Worm (Caenorhabditis elegans) whole organism, late embryonic: Measurements from ENCODE around the gene K08D12.4.
A peak's percentile ranks its signal among the peaks of the same experiment; 100 is the strongest.

ENCODE experiments used
- C08G9.2 ChIP-seq: sonication (generic microtip); optimal IDR thresholded peaks from 2 replicates; lab custom pipeline; 2016; ENCODE audit warnings: mild to moderate bottlenecking, missing genetic modification characterization, moderate library complexity, missing compliant biosample characterization
- K02D7.2 ChIP-seq: sonication (generic microtip); optimal IDR thresholded peaks from 2 replicates; lab custom pipeline; 2017; ENCODE audit warnings: mild to moderate bottlenecking, missing genetic modification characterization, missing compliant biosample characterization
- K09A11.1 ChIP-seq: sonication (generic microtip); optimal IDR thresholded peaks from 2 replicates; lab custom pipeline; 2017; ENCODE audit warnings: antibody characterized with exemption, mild to moderate bottlenecking, missing genetic modification characterization, missing compliant biosample characterization; ENCODE audit not compliant: insufficient read depth
- T23F11.4 ChIP-seq: fragments of 200-800 bp; sonication (Bioruptor generic); optimal IDR thresholded peaks from 2 replicates; lab custom pipeline; 2018; ENCODE audit warnings: mild to moderate bottlenecking, missing genetic modification characterization, missing compliant biosample characterization
- ahr-1 ChIP-seq: sonication (generic microtip); optimal IDR thresholded peaks from 2 replicates; lab custom pipeline; 2016; ENCODE audit warnings: missing genetic modification characterization, missing compliant biosample characterization
- ama-1 ChIP-seq: fragments of 150-350 bp; optimal IDR thresholded peaks from 2 replicates; lab custom pipeline; 2014
- ceh-18 ChIP-seq: sonication (generic microtip); optimal IDR thresholded peaks from 2 replicates; lab custom pipeline; 2016; ENCODE audit warnings: missing genetic modification characterization, missing compliant biosample characterization
- ceh-19 ChIP-seq: fragments of 200-800 bp; sonication (Bioruptor generic); optimal IDR thresholded peaks from 2 replicates; lab custom pipeline; 2018; ENCODE audit warnings: mild to moderate bottlenecking, missing genetic modification characterization, missing compliant biosample characterization
- ceh-22 ChIP-seq: sonication (generic microtip); optimal IDR thresholded peaks from 2 replicates; lab custom pipeline; 2017; ENCODE audit warnings: missing biosample characterization, missing genetic modification characterization
- ceh-24 ChIP-seq: sonication (generic microtip); optimal IDR thresholded peaks from 2 replicates; lab custom pipeline; 2016; ENCODE audit warnings: mild to moderate bottlenecking, missing genetic modification characterization, missing compliant biosample characterization
- ceh-30 ChIP-seq: fragments of 150-350 bp; optimal IDR thresholded peaks from 2 replicates; lab custom pipeline; 2014; ENCODE audit warnings: missing biosample characterization, missing genetic modification characterization
- ceh-31 ChIP-seq: sonication (generic microtip); optimal IDR thresholded peaks from 2 replicates; lab custom pipeline; 2016; ENCODE audit warnings: missing genetic modification characterization, missing compliant biosample characterization
- ceh-45 ChIP-seq: fragments of 200-800 bp; sonication (Bioruptor generic); IDR thresholded peaks from 2 replicates; pipeline ENCODE4 v1.3.6; 2022; ENCODE audit warnings: missing genetic modification reagents, missing genetic modification characterization, missing compliant biosample characterization
- ceh-6 ChIP-seq: fragments of 200-800 bp; sonication (Bioruptor generic); optimal IDR thresholded peaks from 2 replicates; lab custom pipeline; 2018; ENCODE audit warnings: mild to moderate bottlenecking, missing genetic modification characterization, missing compliant biosample characterization
- ceh-9 ChIP-seq: sonication (generic microtip); optimal IDR thresholded peaks from 2 replicates; lab custom pipeline; 2016; ENCODE audit warnings: mild to moderate bottlenecking, missing genetic modification characterization, inconsistent platforms, missing compliant biosample characterization
- elt-2 ChIP-seq: sonication (generic microtip); optimal IDR thresholded peaks from 2 replicates; lab custom pipeline; 2016; ENCODE audit warnings: missing genetic modification reagents, missing genetic modification characterization, missing compliant biosample characterization
- elt-4 ChIP-seq: sonication (generic microtip); optimal IDR thresholded peaks from 2 replicates; lab custom pipeline; 2016; ENCODE audit warnings: missing genetic modification characterization, missing compliant biosample characterization
- ets-4 ChIP-seq: sonication (generic microtip); optimal IDR thresholded peaks from 2 replicates; lab custom pipeline; 2016; ENCODE audit warnings: missing genetic modification characterization, missing compliant biosample characterization
- eyg-1 ChIP-seq: sonication (generic microtip); optimal IDR thresholded peaks from 2 replicates; lab custom pipeline; 2016; ENCODE audit warnings: missing genotype, missing genetic modification characterization, missing compliant biosample characterization
- fax-1 ChIP-seq: sonication (generic microtip); optimal IDR thresholded peaks from 2 replicates; lab custom pipeline; 2016; ENCODE audit warnings: missing genotype, missing genetic modification characterization, missing compliant biosample characterization
- fkh-10 ChIP-seq: fragments of 150-350 bp; optimal IDR thresholded peaks from 2 replicates; lab custom pipeline; 2014; ENCODE audit warnings: missing biosample characterization, missing genetic modification reagents, missing genetic modification characterization
- fkh-6 ChIP-seq: sonication (generic microtip); optimal IDR thresholded peaks from 2 replicates; lab custom pipeline; 2016; ENCODE audit warnings: missing genetic modification characterization, missing compliant biosample characterization
- gmeb-2 ChIP-seq: sonication (generic microtip); optimal IDR thresholded peaks from 2 replicates; lab custom pipeline; 2016; ENCODE audit warnings: missing genetic modification characterization, inconsistent platforms, missing compliant biosample characterization
- hlh-13 ChIP-seq: fragments of 200-800 bp; sonication (Bioruptor generic); optimal IDR thresholded peaks from 2 replicates; lab custom pipeline; 2018; ENCODE audit warnings: mild to moderate bottlenecking, missing genetic modification characterization, missing compliant biosample characterization
- hlh-15 ChIP-seq: sonication (generic microtip); optimal IDR thresholded peaks from 2 replicates; lab custom pipeline; 2016; ENCODE audit warnings: missing genetic modification characterization, missing compliant biosample characterization
- hlh-30 ChIP-seq: sonication (generic microtip); optimal IDR thresholded peaks from 2 replicates; lab custom pipeline; 2017; ENCODE audit warnings: antibody characterized with exemption, missing genetic modification characterization, missing compliant biosample characterization; ENCODE audit not compliant: insufficient read depth
- hlh-6 ChIP-seq: sonication (generic microtip); optimal IDR thresholded peaks from 2 replicates; lab custom pipeline; 2016; ENCODE audit warnings: missing genotype, missing genetic modification characterization, missing compliant biosample characterization
- hlh-8 ChIP-seq: sonication (generic microtip); optimal IDR thresholded peaks from 2 replicates; lab custom pipeline; 2016; ENCODE audit warnings: missing genotype, missing genetic modification characterization, missing compliant biosample characterization
- madf-2 ChIP-seq: sonication (generic microtip); optimal IDR thresholded peaks from 2 replicates; lab custom pipeline; 2017; ENCODE audit warnings: missing genetic modification characterization, missing compliant biosample characterization
- nfya-1 ChIP-seq: sonication (generic microtip); optimal IDR thresholded peaks from 2 replicates; lab custom pipeline; 2017; ENCODE audit warnings: missing genetic modification characterization, mild to moderate bottlenecking, missing compliant biosample characterization, antibody characterized with exemption, moderate library complexity
- nhr-232 ChIP-seq: sonication (generic microtip); optimal IDR thresholded peaks from 2 replicates; lab custom pipeline; 2016; ENCODE audit warnings: missing genetic modification characterization, missing compliant biosample characterization
- odd-2 ChIP-seq: sonication (generic microtip); optimal IDR thresholded peaks from 2 replicates; lab custom pipeline; 2017; ENCODE audit warnings: antibody characterized with exemption, mild to moderate bottlenecking, missing genetic modification characterization, missing compliant biosample characterization
- pag-3 ChIP-seq: sonication (generic microtip); optimal IDR thresholded peaks from 2 replicates; lab custom pipeline; 2016; ENCODE audit warnings: missing compliant biosample characterization, missing genetic modification characterization, borderline replicate concordance
- pat-9 ChIP-seq: fragments of 200-800 bp; sonication (Bioruptor generic); optimal IDR thresholded peaks from 2 replicates; lab custom pipeline; 2018; ENCODE audit warnings: mild to moderate bottlenecking, missing genetic modification characterization, moderate library complexity, missing compliant biosample characterization
- pax-1 ChIP-seq: fragments of 150-350 bp; optimal IDR thresholded peaks from 2 replicates; lab custom pipeline; 2014; ENCODE audit warnings: missing biosample characterization, missing genetic modification characterization
- pha-2 ChIP-seq: sonication (generic microtip); optimal IDR thresholded peaks from 2 replicates; lab custom pipeline; 2017; ENCODE audit warnings: mild to moderate bottlenecking, missing genetic modification characterization, missing compliant biosample characterization
- pqm-1 ChIP-seq: sonication (generic microtip); optimal IDR thresholded peaks from 2 replicates; lab custom pipeline; 2016; ENCODE audit warnings: missing genetic modification characterization, missing compliant biosample characterization
- ref-2 ChIP-seq: sonication (generic microtip); optimal IDR thresholded peaks from 2 replicates; lab custom pipeline; 2016; ENCODE audit warnings: missing genetic modification characterization, missing compliant biosample characterization
- rnt-1 ChIP-seq: sonication (generic microtip); optimal IDR thresholded peaks from 2 replicates; lab custom pipeline; 2016; ENCODE audit warnings: missing genetic modification characterization, missing compliant biosample characterization
- sox-2 ChIP-seq: fragments of 200-800 bp; sonication (Bioruptor generic); IDR thresholded peaks from 2 replicates; pipeline ENCODE4 v1.3.6; 2022; ENCODE audit warnings: missing genetic modification reagents, missing genetic modification characterization, missing compliant biosample characterization
- sox-4 ChIP-seq: sonication (generic microtip); optimal IDR thresholded peaks from 2 replicates; lab custom pipeline; 2017; ENCODE audit warnings: mild to moderate bottlenecking, missing genetic modification characterization, inconsistent platforms, missing compliant biosample characterization
- syd-9 ChIP-seq: sonication (generic microtip); optimal IDR thresholded peaks from 2 replicates; lab custom pipeline; 2016; ENCODE audit warnings: mild to moderate bottlenecking, missing genetic modification characterization, moderate library complexity, missing compliant biosample characterization
- tbx-2 ChIP-seq: sonication (generic microtip); optimal IDR thresholded peaks from 2 replicates; lab custom pipeline; 2016; ENCODE audit warnings: missing genetic modification characterization, missing compliant biosample characterization
- tbx-7 ChIP-seq: sonication (generic microtip); optimal IDR thresholded peaks from 2 replicates; lab custom pipeline; 2016; ENCODE audit warnings: missing genotype, missing genetic modification characterization, missing compliant biosample characterization
- ttx-3 ChIP-seq: sonication (generic microtip); optimal IDR thresholded peaks from 2 replicates; lab custom pipeline; 2016; ENCODE audit warnings: missing genetic modification reagents, missing genetic modification characterization, missing compliant biosample characterization
- unc-55 ChIP-seq: sonication (generic microtip); optimal IDR thresholded peaks from 2 replicates; lab custom pipeline; 2017; ENCODE audit warnings: missing biosample characterization, missing genetic modification reagents, missing genetic modification characterization
- unc-86 ChIP-seq: sonication (generic microtip); optimal IDR thresholded peaks from 2 replicates; lab custom pipeline; 2016; ENCODE audit warnings: missing genetic modification characterization, missing compliant biosample characterization
- zip-5 ChIP-seq: sonication (generic microtip); optimal IDR thresholded peaks from 2 replicates; lab custom pipeline; 2016; ENCODE audit warnings: missing genetic modification characterization, missing compliant biosample characterization
- ztf-16 ChIP-seq: sonication (generic microtip); optimal IDR thresholded peaks from 2 replicates; lab custom pipeline; 2017; ENCODE audit warnings: missing genetic modification characterization, missing compliant biosample characterization

K08D12.4 gene

DNA sequence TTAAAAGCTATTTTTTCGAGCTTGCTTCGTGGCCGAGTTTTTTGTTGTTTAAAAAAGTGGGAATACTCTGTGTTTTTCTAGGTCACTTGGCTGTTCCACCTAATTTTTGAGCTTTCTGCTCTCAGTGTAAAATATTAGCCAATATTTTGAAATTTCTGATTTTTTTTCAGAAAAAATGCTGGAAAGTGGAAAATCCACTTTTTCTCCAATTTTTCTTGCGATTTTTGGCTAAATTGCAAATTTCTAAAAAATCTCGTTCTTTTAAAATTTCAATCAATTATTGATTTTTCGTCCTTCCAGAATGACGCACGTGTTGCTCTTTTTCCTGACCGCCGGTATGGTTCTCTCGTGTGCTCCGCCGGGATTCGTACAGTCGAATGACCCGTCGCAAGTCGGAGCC, at the start of gene K08D12.4:
Gene K08D12.4, plus strand, starts transcription at position 301 of the 400 bp plus-strand sequence.
- TF ChIP-seq tbx-2 (tag; lab: Kevin White, UChicago) (no peak), ceh-18 (tag; lab: Kevin White, UChicago) (no peak), odd-2 (tag; lab: Kevin White, UChicago) (no peak), pqm-1 (tag; lab: Kevin White, UChicago) (no peak), eyg-1 (tag; lab: Kevin White, UChicago) (no peak), zip-5 (tag; lab: Kevin White, UChicago) (no peak), ceh-22 (tag; lab: Kevin White, UChicago) (no peak), pag-3 (no peak), ttx-3 (tag; lab: Kevin White, UChicago) (no peak), fkh-6 (no peak), ahr-1 (tag; lab: Kevin White, UChicago) (no peak), hlh-8 (tag; lab: Kevin White, UChicago) (no peak), K02D7.2 (tag; lab: Kevin White, UChicago) (no peak), pax-1 (no peak), hlh-15 (tag; lab: Kevin White, UChicago) (no peak), hlh-6 (tag; lab: Kevin White, UChicago) (no peak), T23F11.4 (GFP tag; lab: Kevin White, UChicago) (no peak), tbx-7 (tag; lab: Kevin White, UChicago) (no peak), unc-86 (tag; lab: Kevin White, UChicago) (no peak), fax-1 (no peak)
- TF ChIP-seq, all 69 proteins: peak for 0

DNA sequence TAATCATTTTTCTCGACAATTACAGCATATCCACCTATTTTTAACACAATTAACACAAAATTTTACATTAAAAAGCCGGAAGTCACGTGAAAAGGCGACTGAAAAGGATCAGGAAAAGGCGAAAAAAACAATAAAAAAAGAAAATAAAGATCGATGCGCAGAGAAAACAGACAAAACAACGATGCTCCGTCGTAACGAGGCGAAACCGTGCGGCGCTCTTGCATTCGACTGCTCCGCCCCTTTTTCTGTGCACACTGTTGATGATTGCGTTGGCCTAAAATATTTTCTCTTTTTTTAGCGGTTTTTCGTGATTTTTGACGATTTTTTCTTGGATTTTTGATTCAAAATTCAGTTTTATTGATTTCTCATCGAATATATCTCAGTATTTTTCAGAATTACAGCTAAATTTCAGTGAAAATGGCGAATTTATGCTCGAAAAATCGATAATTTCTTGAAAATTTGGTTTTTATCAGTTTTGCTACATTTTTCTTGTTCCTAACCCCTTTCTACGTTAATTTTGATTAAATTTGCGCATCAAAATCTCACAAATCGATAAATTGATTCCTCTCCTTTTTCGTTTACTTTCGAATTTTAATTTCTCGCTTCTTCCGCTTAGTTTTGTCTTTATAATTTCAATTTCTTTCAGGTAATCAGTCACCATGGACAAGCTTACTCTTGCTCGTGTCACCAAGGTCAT, 47.9 kb upstream of the K08D12.4 start, which contains the start of gene rps-28:
Gene rps-28, plus strand, starts transcription at position 647 of the 697 bp plus-strand sequence.
- TF ChIP-seq ref-2 (tag; lab: Kevin White, UChicago) = peak; percentile 95
- no peak for TF ChIP-seq hlh-15 (tag; lab: Kevin White, UChicago)
- TF ChIP-seq ceh-6 (GFP tag; lab: Kevin White, UChicago) = peak; percentile 61
- TF ChIP-seq madf-2 (tag; lab: Kevin White, UChicago) = peak; percentile 73
- TF ChIP-seq K09A11.1 (tag; lab: Kevin White, UChicago) = peak; percentile 94
- TF ChIP-seq hlh-30 (tag; lab: Kevin White, UChicago) = peak; percentile 64
- TF ChIP-seq elt-2 (tag; lab: Kevin White, UChicago) = peak; percentile 97
- peak; percentile 63 for TF ChIP-seq nhr-232 (tag; lab: Kevin White, UChicago)
- peak; percentile 97 for TF ChIP-seq ceh-30 (tag; lab: Kevin White, UChicago)
- TF ChIP-seq pha-2 = peak; percentile 80
- TF ChIP-seq fkh-10 (GFP tag; lab: Kevin White, UChicago) = peak; percentile 25
- TF ChIP-seq rnt-1 (tag; lab: Kevin White, UChicago) = peak; percentile 97
- TF ChIP-seq pax-1 = peak; percentile 87
- TF ChIP-seq pat-9 (tag; lab: Kevin White, UChicago) = peak; percentile 77
- peak; percentile 82 for TF ChIP-seq ets-4 (tag; lab: Kevin White, UChicago)
- peak; percentile 39 for TF ChIP-seq hlh-13 (GFP tag; lab: Kevin White, UChicago)
- TF ChIP-seq ceh-24 (tag; lab: Kevin White, UChicago) = no peak
- peak; percentile 42 for TF ChIP-seq hlh-6 (tag; lab: Kevin White, UChicago)
- peak; percentile 79 for TF ChIP-seq unc-55 (GFP tag; lab: Kevin White, UChicago)
- peak; percentile 61 for TF ChIP-seq K02D7.2 (tag; lab: Kevin White, UChicago)
- TF ChIP-seq ztf-16 (tag; lab: Kevin White, UChicago) = peak; percentile 91
- TF ChIP-seq sox-4 (tag; lab: Kevin White, UChicago) = peak; percentile 77
- no peak for TF ChIP-seq ceh-9 (tag; lab: Kevin White, UChicago)
- peak; percentile 99 for TF ChIP-seq nfya-1 (tag; lab: Kevin White, UChicago)
- TF ChIP-seq sox-2 (GFP tag; lab: Robert Waterston, UW) = peak; percentile 78
- peak; percentile 46 for TF ChIP-seq tbx-7 (tag; lab: Kevin White, UChicago)
- no peak for TF ChIP-seq ama-1
- TF ChIP-seq ceh-45 (GFP tag; lab: Robert Waterston, UW) = peak; percentile 70
- TF ChIP-seq elt-4 = no peak
- peak; percentile 24 for TF ChIP-seq pag-3
- peak; percentile 12 for TF ChIP-seq pqm-1 (tag; lab: Kevin White, UChicago)
- TF ChIP-seq ceh-19 (GFP tag; lab: Kevin White, UChicago) = peak; percentile 84
- peak; percentile 98 for TF ChIP-seq ceh-18 (tag; lab: Kevin White, UChicago)
- peak; percentile 80 for TF ChIP-seq syd-9 (tag; lab: Kevin White, UChicago)
- peak; percentile 68 for TF ChIP-seq gmeb-2 (tag; lab: Kevin White, UChicago)
- peak; percentile 95 for TF ChIP-seq ceh-31 (tag; lab: Kevin White, UChicago)
- TF ChIP-seq C08G9.2 (tag; lab: Kevin White, UChicago) = peak; percentile 77
